Worm (Caenorhabditis elegans) whole organism, early embryonic: ENCODE data around the gene dpy-31.

ENCODE experiments used
- B0310.2 ChIP-seq: sonication (generic microtip); optimal IDR thresholded peaks from 2 replicates; lab custom pipeline; 2016; ENCODE audit warnings: mild to moderate bottlenecking, missing genetic modification characterization, missing compliant biosample characterization
- ets-7 ChIP-seq: sonication (generic microtip); optimal IDR thresholded peaks from 2 replicates; lab custom pipeline; 2016; ENCODE audit warnings: missing genotype, missing genetic modification characterization, missing compliant biosample characterization
- flt-1 ChIP-seq: fragments of 200-800 bp; sonication (Bioruptor generic); IDR thresholded peaks from 2 replicates; pipeline ENCODE4 v1.3.6; 2022; ENCODE audit warnings: missing genetic modification characterization, missing compliant biosample characterization

- TF ChIP-seq B0310.2 (no peak), ets-7 (tag; lab: Kevin White, UChicago) (no peak), flt-1 (GFP tag; lab: Robert Waterston, UW) (no peak)
Observed at ce11 chrIII:7242988-7243387, 41.0 kb downstream of the dpy-31 start, which contains the start of gene osm-10.
